Worm (Caenorhabditis elegans) whole organism, late embryonic: Measurements from ENCODE around the gene R12B2.6.

Experiments
- C08G9.2 ChIP-seq: sonication (generic microtip); optimal IDR thresholded peaks from 2 replicates; lab custom pipeline; 2016; ENCODE audit warnings: mild to moderate bottlenecking, missing genetic modification characterization, moderate library complexity, missing compliant biosample characterization
- C38D4.7 ChIP-seq: fragments of 200-800 bp; sonication (Bioruptor generic); optimal IDR thresholded peaks from 2 replicates; lab custom pipeline; 2018; ENCODE audit warnings: mild to moderate bottlenecking, missing genetic modification characterization, moderate library complexity, missing compliant biosample characterization
- K02D7.2 ChIP-seq: sonication (generic microtip); optimal IDR thresholded peaks from 2 replicates; lab custom pipeline; 2017; ENCODE audit warnings: mild to moderate bottlenecking, missing genetic modification characterization, missing compliant biosample characterization
- T23F11.4 ChIP-seq: fragments of 200-800 bp; sonication (Bioruptor generic); optimal IDR thresholded peaks from 2 replicates; lab custom pipeline; 2018; ENCODE audit warnings: mild to moderate bottlenecking, missing genetic modification characterization, missing compliant biosample characterization
- Y22D7AL.16 ChIP-seq: sonication (generic microtip); optimal IDR thresholded peaks from 2 replicates; lab custom pipeline; 2016; ENCODE audit warnings: missing genetic modification characterization, missing compliant biosample characterization
- ahr-1 ChIP-seq: sonication (generic microtip); optimal IDR thresholded peaks from 2 replicates; lab custom pipeline; 2016; ENCODE audit warnings: missing genetic modification characterization, missing compliant biosample characterization
- ama-1 ChIP-seq: fragments of 150-350 bp; optimal IDR thresholded peaks from 2 replicates; lab custom pipeline; 2014
- ceh-18 ChIP-seq: sonication (generic microtip); optimal IDR thresholded peaks from 2 replicates; lab custom pipeline; 2016; ENCODE audit warnings: missing genetic modification characterization, missing compliant biosample characterization
- ceh-2 ChIP-seq: sonication (generic microtip); optimal IDR thresholded peaks from 2 replicates; lab custom pipeline; 2016; ENCODE audit warnings: missing genotype, missing genetic modification characterization, missing compliant biosample characterization
- ceh-24 ChIP-seq: sonication (generic microtip); optimal IDR thresholded peaks from 2 replicates; lab custom pipeline; 2016; ENCODE audit warnings: mild to moderate bottlenecking, missing genetic modification characterization, missing compliant biosample characterization
- ceh-30 ChIP-seq: fragments of 150-350 bp; optimal IDR thresholded peaks from 2 replicates; lab custom pipeline; 2014; ENCODE audit warnings: missing biosample characterization, missing genetic modification characterization
- ceh-31 ChIP-seq: sonication (generic microtip); optimal IDR thresholded peaks from 2 replicates; lab custom pipeline; 2016; ENCODE audit warnings: missing genetic modification characterization, missing compliant biosample characterization
- ceh-34 ChIP-seq: sonication (generic microtip); optimal IDR thresholded peaks from 2 replicates; lab custom pipeline; 2016; ENCODE audit warnings: mild to moderate bottlenecking, missing genetic modification characterization, missing compliant biosample characterization
- ceh-45 ChIP-seq: fragments of 200-800 bp; sonication (Bioruptor generic); IDR thresholded peaks from 2 replicates; pipeline ENCODE4 v1.3.6; 2022; ENCODE audit warnings: missing genetic modification reagents, missing genetic modification characterization, missing compliant biosample characterization
- ceh-48 ChIP-seq: sonication (generic microtip); optimal IDR thresholded peaks from 2 replicates; lab custom pipeline; 2016; ENCODE audit warnings: missing genetic modification characterization, inconsistent platforms, missing compliant biosample characterization
- ceh-9 ChIP-seq: sonication (generic microtip); optimal IDR thresholded peaks from 2 replicates; lab custom pipeline; 2016; ENCODE audit warnings: mild to moderate bottlenecking, missing genetic modification characterization, inconsistent platforms, missing compliant biosample characterization
- che-1 ChIP-seq: sonication (generic microtip); optimal IDR thresholded peaks from 2 replicates; lab custom pipeline; 2016; ENCODE audit warnings: mild to moderate bottlenecking, missing genetic modification characterization, missing compliant biosample characterization
- dmd-4 ChIP-seq: sonication (generic microtip); optimal IDR thresholded peaks from 2 replicates; lab custom pipeline; 2016; ENCODE audit warnings: borderline replicate concordance, missing genetic modification characterization, missing compliant biosample characterization
- dve-1 ChIP-seq: sonication (generic microtip); optimal IDR thresholded peaks from 2 replicates; lab custom pipeline; 2017; ENCODE audit warnings: antibody characterized with exemption, mild to moderate bottlenecking, missing genetic modification characterization, missing compliant biosample characterization
- elt-2 ChIP-seq: sonication (generic microtip); optimal IDR thresholded peaks from 2 replicates; lab custom pipeline; 2016; ENCODE audit warnings: missing genetic modification reagents, missing genetic modification characterization, missing compliant biosample characterization
- elt-4 ChIP-seq: sonication (generic microtip); optimal IDR thresholded peaks from 2 replicates; lab custom pipeline; 2016; ENCODE audit warnings: missing genetic modification characterization, missing compliant biosample characterization
- ets-4 ChIP-seq: sonication (generic microtip); optimal IDR thresholded peaks from 2 replicates; lab custom pipeline; 2016; ENCODE audit warnings: missing genetic modification characterization, missing compliant biosample characterization
- eyg-1 ChIP-seq: sonication (generic microtip); optimal IDR thresholded peaks from 2 replicates; lab custom pipeline; 2016; ENCODE audit warnings: missing genotype, missing genetic modification characterization, missing compliant biosample characterization
- fax-1 ChIP-seq: sonication (generic microtip); optimal IDR thresholded peaks from 2 replicates; lab custom pipeline; 2016; ENCODE audit warnings: missing genotype, missing genetic modification characterization, missing compliant biosample characterization
- gmeb-2 ChIP-seq: sonication (generic microtip); optimal IDR thresholded peaks from 2 replicates; lab custom pipeline; 2016; ENCODE audit warnings: missing genetic modification characterization, inconsistent platforms, missing compliant biosample characterization
- hlh-30 ChIP-seq: sonication (generic microtip); optimal IDR thresholded peaks from 2 replicates; lab custom pipeline; 2017; ENCODE audit warnings: antibody characterized with exemption, missing genetic modification characterization, missing compliant biosample characterization; ENCODE audit not compliant: insufficient read depth
- hlh-8 ChIP-seq: sonication (generic microtip); optimal IDR thresholded peaks from 2 replicates; lab custom pipeline; 2016; ENCODE audit warnings: missing genotype, missing genetic modification characterization, missing compliant biosample characterization
- lim-6 ChIP-seq: sonication (generic microtip); optimal IDR thresholded peaks from 2 replicates; lab custom pipeline; 2016; ENCODE audit warnings: missing genetic modification characterization, missing compliant biosample characterization
- lin-11 ChIP-seq: fragments of 200-800 bp; sonication (Bioruptor generic); optimal IDR thresholded peaks from 2 replicates; lab custom pipeline; 2018; ENCODE audit warnings: mild to moderate bottlenecking, missing genetic modification characterization, missing compliant biosample characterization
- madf-2 ChIP-seq: sonication (generic microtip); optimal IDR thresholded peaks from 2 replicates; lab custom pipeline; 2017; ENCODE audit warnings: missing genetic modification characterization, missing compliant biosample characterization
- mec-3 ChIP-seq: sonication (generic microtip); optimal IDR thresholded peaks from 2 replicates; lab custom pipeline; 2016; ENCODE audit warnings: borderline replicate concordance, missing genetic modification characterization, missing compliant biosample characterization
- nfya-1 ChIP-seq: sonication (generic microtip); optimal IDR thresholded peaks from 2 replicates; lab custom pipeline; 2017; ENCODE audit warnings: missing genetic modification characterization, mild to moderate bottlenecking, missing compliant biosample characterization, antibody characterized with exemption, moderate library complexity
- nhr-11 ChIP-seq: fragments of 150-350 bp; optimal IDR thresholded peaks from 2 replicates; lab custom pipeline; 2014; ENCODE audit warnings: missing biosample characterization, missing genetic modification characterization
- npax-4 ChIP-seq: sonication (generic microtip); optimal IDR thresholded peaks from 2 replicates; lab custom pipeline; 2016; ENCODE audit warnings: missing genetic modification characterization, missing compliant biosample characterization
- odd-2 ChIP-seq: sonication (generic microtip); optimal IDR thresholded peaks from 2 replicates; lab custom pipeline; 2017; ENCODE audit warnings: antibody characterized with exemption, mild to moderate bottlenecking, missing genetic modification characterization, missing compliant biosample characterization
- pag-3 ChIP-seq: sonication (generic microtip); optimal IDR thresholded peaks from 2 replicates; lab custom pipeline; 2016; ENCODE audit warnings: missing compliant biosample characterization, missing genetic modification characterization, borderline replicate concordance
- pat-9 ChIP-seq: fragments of 200-800 bp; sonication (Bioruptor generic); optimal IDR thresholded peaks from 2 replicates; lab custom pipeline; 2018; ENCODE audit warnings: mild to moderate bottlenecking, missing genetic modification characterization, moderate library complexity, missing compliant biosample characterization
- pax-1 ChIP-seq: fragments of 150-350 bp; optimal IDR thresholded peaks from 2 replicates; lab custom pipeline; 2014; ENCODE audit warnings: missing biosample characterization, missing genetic modification characterization
- pha-4 ChIP-seq: fragments of 150-350 bp; optimal IDR thresholded peaks from 2 replicates; lab custom pipeline; 2018; ENCODE audit warnings: missing biosample characterization, missing genetic modification reagents, missing genetic modification characterization
- pqm-1 ChIP-seq: sonication (generic microtip); optimal IDR thresholded peaks from 2 replicates; lab custom pipeline; 2016; ENCODE audit warnings: missing genetic modification characterization, missing compliant biosample characterization
- pros-1 ChIP-seq: fragments of 150-350 bp; optimal IDR thresholded peaks from 2 replicates; lab custom pipeline; 2014; ENCODE audit warnings: missing biosample characterization, missing genetic modification reagents, missing genetic modification characterization
- ref-2 ChIP-seq: sonication (generic microtip); optimal IDR thresholded peaks from 2 replicates; lab custom pipeline; 2016; ENCODE audit warnings: missing genetic modification characterization, missing compliant biosample characterization
- rnt-1 ChIP-seq: sonication (generic microtip); optimal IDR thresholded peaks from 2 replicates; lab custom pipeline; 2016; ENCODE audit warnings: missing genetic modification characterization, missing compliant biosample characterization
- sox-4 ChIP-seq: sonication (generic microtip); optimal IDR thresholded peaks from 2 replicates; lab custom pipeline; 2017; ENCODE audit warnings: mild to moderate bottlenecking, missing genetic modification characterization, inconsistent platforms, missing compliant biosample characterization
- syd-9 ChIP-seq: sonication (generic microtip); optimal IDR thresholded peaks from 2 replicates; lab custom pipeline; 2016; ENCODE audit warnings: mild to moderate bottlenecking, missing genetic modification characterization, moderate library complexity, missing compliant biosample characterization
- tbx-2 ChIP-seq: sonication (generic microtip); optimal IDR thresholded peaks from 2 replicates; lab custom pipeline; 2016; ENCODE audit warnings: missing genetic modification characterization, missing compliant biosample characterization
- tbx-7 ChIP-seq: sonication (generic microtip); optimal IDR thresholded peaks from 2 replicates; lab custom pipeline; 2016; ENCODE audit warnings: missing genotype, missing genetic modification characterization, missing compliant biosample characterization
- ttx-3 ChIP-seq: sonication (generic microtip); optimal IDR thresholded peaks from 2 replicates; lab custom pipeline; 2016; ENCODE audit warnings: missing genetic modification reagents, missing genetic modification characterization, missing compliant biosample characterization
- unc-3 ChIP-seq, 2 experiments: fragments of 200-800 bp in 1 of 2; sonication (Bioruptor generic) in 1 of 2; sonication (generic microtip) in 1 of 2; conservative IDR thresholded peaks in 1 of 2; optimal IDR thresholded peaks in 1 of 2; 2 replicates each; pipeline versions ENCODE4 v1.3.6 to Lab custom; 2016 to 2022; ENCODE audit warnings: missing compliant biosample characterization in 2 of 2, missing genetic modification characterization in 2 of 2, missing genetic modification reagents in 1 of 2
- unc-55 ChIP-seq: sonication (generic microtip); optimal IDR thresholded peaks from 2 replicates; lab custom pipeline; 2017; ENCODE audit warnings: missing biosample characterization, missing genetic modification reagents, missing genetic modification characterization
- unc-86 ChIP-seq: sonication (generic microtip); optimal IDR thresholded peaks from 2 replicates; lab custom pipeline; 2016; ENCODE audit warnings: missing genetic modification characterization, missing compliant biosample characterization

R12B2.6 gene

ce11 chrIII:5805273-5805672 lies 28.7 kb downstream of the R12B2.6 start, which contains the start of gene R12B2.3 (continued):
- TF ChIP-seq unc-3 (GFP tag; conservative IDR thresholded peaks at IDR 0.05; lab: Robert Waterston, UW) (no peak), unc-3 (tag; optimal IDR thresholded peaks at IDR 0.05; lab: Kevin White, UChicago) (no peak), lin-11 (tag; lab: Kevin White, UChicago) (no peak)
- TF ChIP-seq, all 69 proteins: peak for 0

- TF ChIP-seq gmeb-2 (tag; lab: Kevin White, UChicago) (no peak), odd-2 (tag; lab: Kevin White, UChicago) (no peak), syd-9 (no peak), nhr-11 (no peak), hlh-8 (tag; lab: Kevin White, UChicago) (no peak), pag-3 (tag; lab: Kevin White, UChicago) (no peak), ref-2 (tag; lab: Kevin White, UChicago) (no peak), rnt-1 (tag; lab: Kevin White, UChicago) (peak; percentile 20), pat-9 (no peak), unc-3 (GFP tag; conservative IDR thresholded peaks at IDR 0.05; lab: Robert Waterston, UW) (no peak), unc-3 (tag; optimal IDR thresholded peaks at IDR 0.05; lab: Kevin White, UChicago) (no peak), ceh-18 (tag; lab: Kevin White, UChicago) (no peak), che-1 (no peak), ceh-48 (tag; lab: Kevin White, UChicago) (no peak), madf-2 (tag; lab: Kevin White, UChicago) (no peak), nfya-1 (no peak), unc-86 (tag; lab: Kevin White, UChicago) (no peak), tbx-2 (tag; lab: Kevin White, UChicago) (peak; percentile 50), eyg-1 (no peak), ceh-9 (tag; lab: Kevin White, UChicago) (no peak), mec-3 (no peak), lin-11 (tag; lab: Kevin White, UChicago) (no peak), dmd-4 (tag; lab: Kevin White, UChicago) (no peak), ceh-34 (no peak), T23F11.4 (GFP tag; lab: Kevin White, UChicago) (no peak), elt-4 (no peak), K02D7.2 (tag; lab: Kevin White, UChicago) (no peak), fax-1 (tag; lab: Kevin White, UChicago) (no peak), sox-4 (tag; lab: Kevin White, UChicago) (no peak), elt-2 (no peak), ttx-3 (tag; lab: Kevin White, UChicago) (no peak), lim-6 (tag; lab: Kevin White, UChicago) (no peak), pha-4 (tag; lab: Kevin White, UChicago) (no peak), pros-1 (no peak), C38D4.7 (GFP tag; lab: Kevin White, UChicago) (no peak), Y22D7AL.16 (tag; lab: Kevin White, UChicago) (no peak), tbx-7 (tag; lab: Kevin White, UChicago) (peak; percentile 65), unc-55 (no peak), ceh-24 (tag; lab: Kevin White, UChicago) (no peak), dve-1 (no peak), C08G9.2 (tag; lab: Kevin White, UChicago) (peak; percentile 55), ets-4 (peak; percentile 73), hlh-30 (tag; lab: Kevin White, UChicago) (peak; percentile 57), ahr-1 (tag; lab: Kevin White, UChicago) (no peak), ceh-31 (tag; lab: Kevin White, UChicago) (peak; percentile 43), ceh-30 (tag; lab: Kevin White, UChicago) (no peak), ceh-2 (tag; lab: Kevin White, UChicago) (peak; percentile 33), pax-1 (tag; lab: Kevin White, UChicago) (no peak), ceh-45 (no peak), ama-1 (no peak), pqm-1 (no peak), npax-4 (tag; lab: Kevin White, UChicago) (no peak)
Observed at ce11 chrIII:5802971-5803370, 31.0 kb downstream of the R12B2.6 start, which contains the start of the genes polq-1 and him-10. TSS of gene polq-1 (minus strand) at chrIII:5803160. TSS of gene him-10 (plus strand) at chrIII:5803260.
